Fruit fly (Drosophila melanogaster): ENCODE measurements around the gene CG2698.

Gene CG2698

DNA sequence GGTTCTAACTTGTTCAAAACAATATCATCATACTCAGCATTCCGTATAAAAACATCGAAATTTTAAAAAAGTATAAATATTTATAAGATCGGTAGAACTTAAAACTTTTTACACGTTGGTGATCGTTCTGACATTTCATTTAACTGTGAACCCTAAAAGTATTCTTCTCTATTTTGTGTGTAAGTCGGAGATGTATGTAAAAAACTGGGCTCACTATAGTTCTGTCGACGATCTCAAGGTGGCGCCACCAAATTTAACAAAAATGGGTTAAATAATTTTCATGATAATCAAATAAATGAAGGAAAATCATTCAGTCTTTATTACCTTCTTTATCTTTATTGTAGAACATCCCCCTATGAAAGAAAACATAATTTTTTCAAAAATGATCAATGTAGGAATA, 20.0 kb upstream of the CG2698 start (continued):
- TF ChIP-seq NC2α (GFP tag; optimal IDR thresholded peaks at IDR 0.05) (no peak), jigr1 (GFP tag; IDR thresholded peaks at IDR 0.05) (no peak), CG13287 (GFP tag; IDR thresholded peaks at IDR 0.05; ENCODE audit: partially characterized antibody) (peak; percentile 24; the same call in 1 of the 2 replicates), Fer3 (tag; optimal IDR thresholded peaks at IDR 0.05) (no peak), grau (tag; optimal IDR thresholded peaks at IDR 0.05) (peak; percentile 12), cwo (GFP tag; optimal IDR thresholded peaks at IDR 0.05) (no peak), tin (GFP tag; optimal IDR thresholded peaks at IDR 0.05) (no peak), CoRest (tag; optimal IDR thresholded peaks at IDR 0.05) (peak; percentile 8), CG15601 (tag; optimal IDR thresholded peaks at IDR 0.05) (peak; percentile 18), CG10267 (tag; optimal IDR thresholded peaks at IDR 0.05) (peak; percentile 3), CG10979 (tag; optimal IDR thresholded peaks at IDR 0.05) (peak; percentile 10), tna (GFP tag; IDR thresholded peaks at IDR 0.05; ENCODE audit: partially characterized antibody) (no peak), mld (GFP tag; IDR thresholded peaks at IDR 0.05; ENCODE audit: partially characterized antibody) (no peak), Six4 (GFP tag; optimal IDR thresholded peaks at IDR 0.05) (no peak), CG15479 (GFP tag; optimal IDR thresholded peaks at IDR 0.05) (no peak), zen (tag; optimal IDR thresholded peaks at IDR 0.05) (no peak), CG18262 (tag; optimal IDR thresholded peaks at IDR 0.05) (peak; percentile 22), Doc2 (GFP tag; IDR thresholded peaks at IDR 0.05) (no peak), bigmax (GFP tag; optimal IDR thresholded peaks at IDR 0.05) (no peak), Hr78 (GFP tag; optimal IDR thresholded peaks at IDR 0.05) (no peak), Opbp (GFP tag; IDR thresholded peaks at IDR 0.05; ENCODE audit: partially characterized antibody) (no peak), kni (GFP tag; optimal IDR thresholded peaks at IDR 0.05) (no peak), ato (GFP tag; IDR thresholded peaks at IDR 0.05; ENCODE audit: partially characterized antibody) (no peak), CG15696 (tag; optimal IDR thresholded peaks at IDR 0.05) (peak; percentile 3), CG33213 (GFP tag; optimal IDR thresholded peaks at IDR 0.05) (no peak), CG17361 (GFP tag; IDR thresholded peaks at IDR 0.05) (peak; percentile 35; the same call in 1 of the 3 replicates), slp2 (GFP tag; optimal IDR thresholded peaks at IDR 0.05) (no peak), CG2712 (tag; optimal IDR thresholded peaks at IDR 0.05) (peak; percentile 25), CG12942 (GFP tag; optimal IDR thresholded peaks at IDR 0.05) (no peak), CG18476 (GFP tag; optimal IDR thresholded peaks at IDR 0.05) (no peak), amos (GFP tag; IDR thresholded peaks at IDR 0.05; ENCODE audit: partially characterized antibody) (peak; percentile 65), Nf-YB (GFP tag; optimal IDR thresholded peaks at IDR 0.05) (no peak), Med (GFP tag) (peak; percentile 74), CG1024 (GFP tag; IDR thresholded peaks at IDR 0.05) (no peak), pita (GFP tag; optimal IDR thresholded peaks at IDR 0.05) (peak; percentile 2), da (GFP tag; optimal IDR thresholded peaks at IDR 0.05) (no peak), CG6813 (GFP tag; optimal IDR thresholded peaks at IDR 0.05) (no peak), slbo (GFP tag; IDR thresholded peaks at IDR 0.05) (no peak), CG14441 (GFP tag; IDR thresholded peaks at IDR 0.05) (no peak), phol (tag; optimal IDR thresholded peaks at IDR 0.05) (no peak), CG10321 (GFP tag; IDR thresholded peaks at IDR 0.05) (no peak), Bteb2 (GFP tag; optimal IDR thresholded peaks at IDR 0.05) (no peak), CG42726 (GFP tag; IDR thresholded peaks at IDR 0.05; ENCODE audit: partially characterized antibody) (0 out of 2 replicates have a peak, but pooled peaks have one; percentile 25), Bgb (GFP tag; IDR thresholded peaks at IDR 0.05; ENCODE audit: partially characterized antibody) (peak; percentile 63), stwl (tag; optimal IDR thresholded peaks at IDR 0.05) (peak; percentile 47), Ada2b (GFP tag; IDR thresholded peaks at IDR 0.05) (no peak), sens (GFP tag) (peak; percentile 7), Dek (tag; optimal IDR thresholded peaks at IDR 0.05) (no peak), CG9215 (GFP tag; IDR thresholded peaks at IDR 0.05) (no peak), CG7839 (tag; optimal IDR thresholded peaks at IDR 0.05) (peak; percentile 16)

Data from whole organism, embryonic.